Worm (Caenorhabditis elegans) whole organism, L2 larva: ENCODE measurements around the gene cyp-35A4.

Experiments used
- F13H6.1 ChIP-seq: sonication (generic microtip); optimal IDR thresholded peaks from 2 replicates; lab custom pipeline; 2016; ENCODE audit warnings: missing genetic modification characterization, missing compliant biosample characterization
- R02D3.7 ChIP-seq: fragments of 150-350 bp; optimal IDR thresholded peaks from 2 replicates; lab custom pipeline; 2014; ENCODE audit warnings: missing biosample characterization, missing genetic modification characterization
- Y55F3AM.14 ChIP-seq: fragments of 200-800 bp; sonication (Bioruptor generic); optimal IDR thresholded peaks from 2 replicates; lab custom pipeline; 2018; ENCODE audit warnings: mild to moderate bottlenecking, missing genetic modification characterization, missing compliant biosample characterization
- alr-1 ChIP-seq: fragments of 150-350 bp; optimal IDR thresholded peaks from 2 replicates; lab custom pipeline; 2014; ENCODE audit warnings: missing biosample characterization, missing genetic modification characterization
- aly-2 ChIP-seq: fragments of 150-350 bp; optimal IDR thresholded peaks from 2 replicates; lab custom pipeline; 2014; ENCODE audit warnings: missing biosample characterization, missing genetic modification characterization
- ceh-16 ChIP-seq: fragments of 150-350 bp; optimal IDR thresholded peaks from 2 replicates; lab custom pipeline; 2014; ENCODE audit warnings: missing biosample characterization, missing genetic modification characterization
- crh-2 ChIP-seq: sonication (generic microtip); optimal IDR thresholded peaks from 2 replicates; lab custom pipeline; 2017; ENCODE audit warnings: missing biosample characterization, missing genetic modification characterization
- dmd-4 ChIP-seq: sonication (generic microtip); optimal IDR thresholded peaks from 2 replicates; lab custom pipeline; 2017; ENCODE audit warnings: missing biosample characterization, missing genetic modification characterization
- egl-27 ChIP-seq: sonication (generic microtip); optimal IDR thresholded peaks from 3 replicates; lab custom pipeline; 2017; ENCODE audit warnings: missing biosample characterization, missing genetic modification reagents, missing genetic modification characterization
- elt-1 ChIP-seq: fragments of 150-350 bp; optimal IDR thresholded peaks from 2 replicates; lab custom pipeline; 2014; ENCODE audit warnings: missing biosample characterization, missing genetic modification characterization
- elt-3 ChIP-seq: sonication (generic microtip); optimal IDR thresholded peaks from 2 replicates; lab custom pipeline; 2017; ENCODE audit warnings: missing biosample characterization, missing genetic modification characterization
- fos-1 ChIP-seq: fragments of 150-350 bp; optimal IDR thresholded peaks from 2 replicates; lab custom pipeline; 2014; ENCODE audit warnings: missing biosample characterization, missing genetic modification characterization
- gmeb-1 ChIP-seq: fragments of 150-350 bp; optimal IDR thresholded peaks from 2 replicates; lab custom pipeline; 2014; ENCODE audit warnings: missing biosample characterization, missing genetic modification characterization
- lin-13 ChIP-seq: fragments of 150-350 bp; optimal IDR thresholded peaks from 2 replicates; lab custom pipeline; 2014; ENCODE audit warnings: missing biosample characterization, missing genetic modification reagents, missing genetic modification characterization
- lin-39 ChIP-seq: fragments of 150-350 bp; optimal IDR thresholded peaks from 2 replicates; lab custom pipeline; 2014; ENCODE audit warnings: missing biosample characterization, missing genetic modification reagents, missing genetic modification characterization
- mab-5 ChIP-seq: fragments of 150-350 bp; optimal IDR thresholded peaks from 2 replicates; lab custom pipeline; 2014; ENCODE audit warnings: missing biosample characterization, missing genetic modification characterization
- mdl-1 ChIP-seq, 2 experiments: fragments of 150-350 bp in 1 of 2; sonication (generic microtip) in 1 of 2; optimal IDR thresholded peaks; 2 replicates each; lab custom pipeline; 2017; ENCODE audit warnings: missing biosample characterization in 2 of 2, missing genetic modification characterization in 2 of 2
- nhr-11 ChIP-seq: fragments of 150-350 bp; optimal IDR thresholded peaks from 2 replicates; lab custom pipeline; 2014; ENCODE audit warnings: missing biosample characterization, missing genetic modification characterization
- nhr-129 ChIP-seq: fragments of 150-350 bp; optimal IDR thresholded peaks from 2 replicates; lab custom pipeline; 2014; ENCODE audit warnings: missing biosample characterization, missing genetic modification characterization
- nhr-21 ChIP-seq: fragments of 150-350 bp; optimal IDR thresholded peaks from 2 replicates; lab custom pipeline; 2014; ENCODE audit warnings: missing biosample characterization, missing genetic modification characterization
- nhr-6 ChIP-seq: fragments of 150-350 bp; optimal IDR thresholded peaks from 2 replicates; lab custom pipeline; 2014; ENCODE audit warnings: missing biosample characterization, missing genetic modification characterization
- nhr-77 ChIP-seq: fragments of 150-350 bp; optimal IDR thresholded peaks from 2 replicates; lab custom pipeline; 2014; ENCODE audit warnings: missing biosample characterization, missing genetic modification characterization
- peb-1 ChIP-seq: fragments of 150-350 bp; optimal IDR thresholded peaks from 2 replicates; lab custom pipeline; 2014; ENCODE audit warnings: missing biosample characterization, missing genetic modification characterization
- sem-4 ChIP-seq: fragments of 150-350 bp; optimal IDR thresholded peaks from 2 replicates; lab custom pipeline; 2014; ENCODE audit warnings: missing biosample characterization, missing genetic modification reagents, missing genetic modification characterization
- skn-1 ChIP-seq: sonication (generic microtip); optimal IDR thresholded peaks from 2 replicates; lab custom pipeline; 2017; ENCODE audit warnings: missing biosample characterization, missing genetic modification characterization
- sma-9 ChIP-seq, 2 experiments: fragments of 150-350 bp in 1 of 2; sonication (generic microtip) in 1 of 2; optimal IDR thresholded peaks; 2 replicates each; lab custom pipeline; 2014 to 2016; ENCODE audit warnings: missing genetic modification characterization in 2 of 2, mild to moderate bottlenecking in 1 of 2, missing biosample characterization in 1 of 2, missing compliant biosample characterization in 1 of 2, missing genetic modification reagents in 1 of 2, moderate library complexity in 1 of 2
- unc-55 ChIP-seq: fragments of 150-350 bp; sonication (generic microtip); optimal IDR thresholded peaks from 3 replicates; lab custom pipeline; 2014; ENCODE audit warnings: missing biosample characterization, missing genetic modification reagents, missing genetic modification characterization
- unc-62 ChIP-seq: fragments of 150-350 bp; optimal IDR thresholded peaks from 2 replicates; lab custom pipeline; 2014; ENCODE audit warnings: missing biosample characterization, missing genetic modification reagents, missing genetic modification characterization
- zag-1 ChIP-seq: fragments of 150-350 bp; optimal IDR thresholded peaks from 2 replicates; lab custom pipeline; 2014; ENCODE audit warnings: missing biosample characterization, missing genetic modification characterization
- ztf-11 ChIP-seq: sonication (generic microtip); optimal IDR thresholded peaks from 2 replicates; lab custom pipeline; 2017; ENCODE audit warnings: missing biosample characterization, missing genetic modification characterization
- ztf-4 ChIP-seq: fragments of 150-350 bp; optimal IDR thresholded peaks from 2 replicates; lab custom pipeline; 2014; ENCODE audit warnings: missing biosample characterization, missing genetic modification characterization

cyp-35A4 gene

DNA sequence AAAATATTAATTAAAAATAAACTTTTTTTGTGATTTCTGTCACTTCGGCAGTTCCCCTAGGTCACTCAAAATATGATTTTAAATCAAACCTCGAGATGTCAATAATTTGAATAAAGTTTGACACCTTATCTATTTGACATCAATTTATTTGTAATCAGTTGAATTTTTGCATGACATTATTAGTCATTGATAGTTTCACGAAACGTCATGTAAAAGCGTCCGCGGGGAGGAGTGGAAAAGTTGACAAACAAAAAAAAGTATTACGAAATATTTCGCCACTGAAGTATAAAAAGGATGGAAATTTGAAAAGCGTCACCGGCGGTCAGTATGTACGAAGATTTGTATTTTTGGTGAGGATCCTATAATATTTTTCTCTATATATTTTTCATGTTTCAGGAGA lies 6.6 kb upstream of the cyp-35A4 start, which contains the start of gene K09D9.1:
Gene K09D9.1 (plus strand): TSS at position 271 of the 400 bp plus-strand sequence.
- TF ChIP-seq alr-1: no peak
- TF ChIP-seq gmeb-1: peak; percentile 46
- no peak for TF ChIP-seq dmd-4
- peak; percentile 59 for TF ChIP-seq sma-9 (GFP tag; optimal IDR thresholded peaks at IDR 0.05; lab: Kevin White, UChicago)
- no peak for TF ChIP-seq sma-9 (tag; optimal IDR thresholded peaks at IDR 0.05; lab: Kevin White, UChicago)
- peak; percentile 86 for TF ChIP-seq nhr-129 (tag; lab: Kevin White, UChicago)
- peak; percentile 97 for TF ChIP-seq fos-1
- TF ChIP-seq unc-55 (GFP tag; lab: Kevin White, UChicago): no peak
- TF ChIP-seq mdl-1 (tag; optimal IDR thresholded peaks at IDR 0.05; lab: Kevin White, UChicago): no peak
- no peak for TF ChIP-seq sem-4 (tag; lab: Kevin White, UChicago)
- TF ChIP-seq skn-1: peak; percentile 67
- TF ChIP-seq mab-5: no peak
- no peak for TF ChIP-seq ztf-4 (tag; lab: Kevin White, UChicago)
- TF ChIP-seq crh-2 (tag; lab: Kevin White, UChicago): peak; percentile 34
- TF ChIP-seq lin-39: no peak

DNA sequence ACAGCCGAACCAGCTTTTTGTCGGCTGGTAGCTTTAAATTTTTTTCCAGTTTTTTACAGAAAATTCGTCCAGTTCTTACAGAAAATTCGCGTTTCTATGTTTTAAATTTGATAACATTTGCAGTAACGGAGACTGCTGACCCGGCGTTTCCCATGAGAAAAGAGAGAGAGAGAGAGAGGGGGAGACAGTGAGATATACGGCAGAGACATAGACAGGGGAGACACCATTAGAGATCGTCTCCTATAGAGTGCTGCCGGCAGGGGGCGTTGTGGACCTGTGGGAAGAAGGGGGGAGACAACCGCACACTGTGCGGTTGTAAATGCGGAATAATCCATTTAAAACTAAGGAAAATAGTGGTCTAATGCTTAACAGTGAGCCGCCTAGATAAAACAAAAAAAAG lies 1.8 kb upstream of the cyp-35A4 start:
- TF ChIP-seq fos-1: peak; percentile 7
- TF ChIP-seq sma-9 (GFP tag; optimal IDR thresholded peaks at IDR 0.05; lab: Kevin White, UChicago): peak; percentile 20
- TF ChIP-seq sma-9 (tag; optimal IDR thresholded peaks at IDR 0.05; lab: Kevin White, UChicago): no peak
- TF ChIP-seq nhr-129 (tag; lab: Kevin White, UChicago): peak; percentile 23
- no peak for TF ChIP-seq mab-5
- no peak for TF ChIP-seq unc-62 (GFP tag; lab: Kevin White, UChicago)

DNA sequence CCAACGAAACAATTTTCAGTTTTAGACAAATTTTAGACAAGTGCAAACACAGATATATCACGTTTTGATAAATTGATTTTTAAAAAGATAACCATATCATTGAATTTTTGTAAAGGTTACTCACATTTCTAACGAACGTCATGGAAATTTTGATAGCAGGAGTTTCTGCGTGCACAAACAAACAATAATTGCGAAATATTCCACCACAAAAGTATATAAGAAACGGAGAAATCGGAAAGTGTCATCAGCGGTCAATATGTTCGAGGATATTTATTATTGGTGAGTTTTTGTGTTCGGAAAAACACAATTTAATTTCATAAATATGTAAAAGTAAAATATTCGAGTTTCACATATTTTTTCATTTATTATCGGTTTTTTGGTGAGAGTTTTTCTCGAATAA lies 2.9 kb downstream of the cyp-35A4 start, which contains the start of gene C49G7.7:
Gene C49G7.7 (plus strand): TSS at position 174 of the 400 bp plus-strand sequence.
- TF ChIP-seq mdl-1 (tag; optimal IDR thresholded peaks at IDR 0.05; lab: Kevin White, UChicago) (no peak), sma-9 (GFP tag; optimal IDR thresholded peaks at IDR 0.05; lab: Kevin White, UChicago) (no peak), sma-9 (tag; optimal IDR thresholded peaks at IDR 0.05; lab: Kevin White, UChicago) (no peak), nhr-21 (tag; lab: Kevin White, UChicago) (no peak), egl-27 (tag; lab: Kevin White, UChicago) (no peak), elt-1 (tag; lab: Kevin White, UChicago) (no peak), fos-1 (no peak), Y55F3AM.14 (GFP tag; lab: Kevin White, UChicago) (no peak), mab-5 (no peak), ztf-11 (no peak), gmeb-1 (no peak), lin-13 (no peak), skn-1 (no peak), nhr-11 (tag; lab: Kevin White, UChicago) (no peak), peb-1 (tag; lab: Kevin White, UChicago) (no peak), F13H6.1 (tag; lab: Kevin White, UChicago) (no peak), crh-2 (tag; lab: Kevin White, UChicago) (no peak)

ce11 chrV:4035811-4036210 lies 4.4 kb downstream of the cyp-35A4 start, which contains the start of gene C49G7.13:
TSS of gene C49G7.13 (plus strand) at chrV:4036111.
- TF ChIP-seq nhr-21 (tag; lab: Kevin White, UChicago): no peak
- no peak for TF ChIP-seq R02D3.7 (tag; lab: Kevin White, UChicago)
- no peak for TF ChIP-seq nhr-77
- no peak for TF ChIP-seq zag-1
- TF ChIP-seq Y55F3AM.14 (GFP tag; lab: Kevin White, UChicago): no peak
- TF ChIP-seq ceh-16 (tag; lab: Kevin White, UChicago): no peak
- TF ChIP-seq, all 48 proteins: peak for 0

ce11 chrV:4038110-4038509 lies 6.7 kb downstream of the cyp-35A4 start, which contains the start of gene C49G7.12:
TSS of gene C49G7.12 (plus strand) at chrV:4038410.
- TF ChIP-seq sma-9 (GFP tag; optimal IDR thresholded peaks at IDR 0.05; lab: Kevin White, UChicago) (no peak), sma-9 (tag; optimal IDR thresholded peaks at IDR 0.05; lab: Kevin White, UChicago) (no peak), nhr-6 (tag; lab: Kevin White, UChicago) (no peak), nhr-11 (tag; lab: Kevin White, UChicago) (no peak), Y55F3AM.14 (GFP tag; lab: Kevin White, UChicago) (no peak), elt-3 (tag; lab: Kevin White, UChicago) (no peak), lin-39 (no peak), gmeb-1 (no peak), ceh-16 (tag; lab: Kevin White, UChicago) (no peak), aly-2 (no peak), crh-2 (tag; lab: Kevin White, UChicago) (no peak), peb-1 (tag; lab: Kevin White, UChicago) (no peak), sem-4 (tag; lab: Kevin White, UChicago) (no peak), lin-13 (no peak)
